Worm (Caenorhabditis elegans) whole organism, L2 larva: ENCODE measurements around the gene M05D6.3.
A peak's percentile ranks its signal among the peaks of the same experiment; 100 is the strongest.

Experiments
- F13H6.1 ChIP-seq: sonication (generic microtip); optimal IDR thresholded peaks from 2 replicates; lab custom pipeline; 2016; ENCODE audit warnings: missing genetic modification characterization, missing compliant biosample characterization
- R02D3.7 ChIP-seq: fragments of 150-350 bp; optimal IDR thresholded peaks from 2 replicates; lab custom pipeline; 2014; ENCODE audit warnings: missing biosample characterization, missing genetic modification characterization
- ZK546.5 ChIP-seq: sonication (generic microtip); optimal IDR thresholded peaks from 2 replicates; lab custom pipeline; 2017; ENCODE audit warnings: missing biosample characterization, missing genetic modification characterization
- aly-2 ChIP-seq: fragments of 150-350 bp; optimal IDR thresholded peaks from 2 replicates; lab custom pipeline; 2014; ENCODE audit warnings: missing biosample characterization, missing genetic modification characterization
- blmp-1 ChIP-seq: sonication (generic microtip); optimal IDR thresholded peaks from 2 replicates; lab custom pipeline; 2017; ENCODE audit warnings: missing genetic modification characterization, mild to moderate bottlenecking, missing compliant biosample characterization, antibody characterized with exemption, moderate library complexity; ENCODE audit not compliant: insufficient read depth
- ceh-16 ChIP-seq: fragments of 150-350 bp; optimal IDR thresholded peaks from 2 replicates; lab custom pipeline; 2014; ENCODE audit warnings: missing biosample characterization, missing genetic modification characterization
- ceh-82 ChIP-seq: fragments of 150-350 bp; optimal IDR thresholded peaks from 2 replicates; lab custom pipeline; 2014; ENCODE audit warnings: missing biosample characterization, missing genetic modification characterization
- crh-2 ChIP-seq: sonication (generic microtip); optimal IDR thresholded peaks from 2 replicates; lab custom pipeline; 2017; ENCODE audit warnings: missing biosample characterization, missing genetic modification characterization
- egl-27 ChIP-seq: sonication (generic microtip); optimal IDR thresholded peaks from 3 replicates; lab custom pipeline; 2017; ENCODE audit warnings: missing biosample characterization, missing genetic modification reagents, missing genetic modification characterization
- elt-1 ChIP-seq: fragments of 150-350 bp; optimal IDR thresholded peaks from 2 replicates; lab custom pipeline; 2014; ENCODE audit warnings: missing biosample characterization, missing genetic modification characterization
- fos-1 ChIP-seq: fragments of 150-350 bp; optimal IDR thresholded peaks from 2 replicates; lab custom pipeline; 2014; ENCODE audit warnings: missing biosample characterization, missing genetic modification characterization
- gmeb-1 ChIP-seq: fragments of 150-350 bp; optimal IDR thresholded peaks from 2 replicates; lab custom pipeline; 2014; ENCODE audit warnings: missing biosample characterization, missing genetic modification characterization
- lin-13 ChIP-seq: fragments of 150-350 bp; optimal IDR thresholded peaks from 2 replicates; lab custom pipeline; 2014; ENCODE audit warnings: missing biosample characterization, missing genetic modification reagents, missing genetic modification characterization
- lsy-2 ChIP-seq, 2 experiments: fragments of 150-350 bp in 1 of 2; sonication (generic microtip) in 1 of 2; optimal IDR thresholded peaks; 2 replicates each; lab custom pipeline; 2014 to 2017; ENCODE audit warnings: missing biosample characterization in 2 of 2, missing genetic modification characterization in 2 of 2
- mab-5 ChIP-seq: fragments of 150-350 bp; optimal IDR thresholded peaks from 2 replicates; lab custom pipeline; 2014; ENCODE audit warnings: missing biosample characterization, missing genetic modification characterization
- mbf-1 ChIP-seq: sonication (generic microtip); optimal IDR thresholded peaks from 2 replicates; lab custom pipeline; 2017; ENCODE audit warnings: missing biosample characterization, missing genetic modification characterization
- mdl-1 ChIP-seq, 2 experiments: fragments of 150-350 bp in 1 of 2; sonication (generic microtip) in 1 of 2; optimal IDR thresholded peaks; 2 replicates each; lab custom pipeline; 2017; ENCODE audit warnings: missing biosample characterization in 2 of 2, missing genetic modification characterization in 2 of 2
- nhr-10 ChIP-seq: sonication (generic microtip); optimal IDR thresholded peaks from 2 replicates; lab custom pipeline; 2017; ENCODE audit warnings: missing biosample characterization, missing genetic modification characterization
- nhr-12 ChIP-seq: fragments of 150-350 bp; optimal IDR thresholded peaks from 2 replicates; lab custom pipeline; 2014; ENCODE audit warnings: missing biosample characterization, missing genetic modification characterization
- nhr-21 ChIP-seq: fragments of 150-350 bp; optimal IDR thresholded peaks from 2 replicates; lab custom pipeline; 2014; ENCODE audit warnings: missing biosample characterization, missing genetic modification characterization
- nhr-237 ChIP-seq: fragments of 150-350 bp; optimal IDR thresholded peaks from 2 replicates; lab custom pipeline; 2014; ENCODE audit warnings: missing biosample characterization, missing genetic modification characterization
- nhr-25 ChIP-seq: fragments of 150-350 bp; sonication (generic microtip); optimal IDR thresholded peaks from 3 replicates; lab custom pipeline; 2014; ENCODE audit warnings: missing biosample characterization, missing genetic modification characterization
- nhr-77 ChIP-seq: fragments of 150-350 bp; optimal IDR thresholded peaks from 2 replicates; lab custom pipeline; 2014; ENCODE audit warnings: missing biosample characterization, missing genetic modification characterization
- peb-1 ChIP-seq: fragments of 150-350 bp; optimal IDR thresholded peaks from 2 replicates; lab custom pipeline; 2014; ENCODE audit warnings: missing biosample characterization, missing genetic modification characterization
- sem-4 ChIP-seq: fragments of 150-350 bp; optimal IDR thresholded peaks from 2 replicates; lab custom pipeline; 2014; ENCODE audit warnings: missing biosample characterization, missing genetic modification reagents, missing genetic modification characterization
- skn-1 ChIP-seq: sonication (generic microtip); optimal IDR thresholded peaks from 2 replicates; lab custom pipeline; 2017; ENCODE audit warnings: missing biosample characterization, missing genetic modification characterization
- sma-3 ChIP-seq: sonication (generic microtip); optimal IDR thresholded peaks from 2 replicates; lab custom pipeline; 2016; ENCODE audit warnings: missing genetic modification reagents, missing genetic modification characterization, missing compliant biosample characterization
- sma-9 ChIP-seq, 2 experiments: fragments of 150-350 bp in 1 of 2; sonication (generic microtip) in 1 of 2; optimal IDR thresholded peaks; 2 replicates each; lab custom pipeline; 2014 to 2016; ENCODE audit warnings: missing genetic modification characterization in 2 of 2, mild to moderate bottlenecking in 1 of 2, missing biosample characterization in 1 of 2, missing compliant biosample characterization in 1 of 2, missing genetic modification reagents in 1 of 2, moderate library complexity in 1 of 2
- unc-39 ChIP-seq: fragments of 150-350 bp; optimal IDR thresholded peaks from 2 replicates; lab custom pipeline; 2014; ENCODE audit warnings: missing biosample characterization, missing genetic modification characterization
- unc-55 ChIP-seq: fragments of 150-350 bp; sonication (generic microtip); optimal IDR thresholded peaks from 3 replicates; lab custom pipeline; 2014; ENCODE audit warnings: missing biosample characterization, missing genetic modification reagents, missing genetic modification characterization
- unc-62 ChIP-seq: fragments of 150-350 bp; optimal IDR thresholded peaks from 2 replicates; lab custom pipeline; 2014; ENCODE audit warnings: missing biosample characterization, missing genetic modification reagents, missing genetic modification characterization
- zag-1 ChIP-seq: fragments of 150-350 bp; optimal IDR thresholded peaks from 2 replicates; lab custom pipeline; 2014; ENCODE audit warnings: missing biosample characterization, missing genetic modification characterization
- ztf-11 ChIP-seq: sonication (generic microtip); optimal IDR thresholded peaks from 2 replicates; lab custom pipeline; 2017; ENCODE audit warnings: missing biosample characterization, missing genetic modification characterization
- ztf-4 ChIP-seq: fragments of 150-350 bp; optimal IDR thresholded peaks from 2 replicates; lab custom pipeline; 2014; ENCODE audit warnings: missing biosample characterization, missing genetic modification characterization

Gene M05D6.3

DNA sequence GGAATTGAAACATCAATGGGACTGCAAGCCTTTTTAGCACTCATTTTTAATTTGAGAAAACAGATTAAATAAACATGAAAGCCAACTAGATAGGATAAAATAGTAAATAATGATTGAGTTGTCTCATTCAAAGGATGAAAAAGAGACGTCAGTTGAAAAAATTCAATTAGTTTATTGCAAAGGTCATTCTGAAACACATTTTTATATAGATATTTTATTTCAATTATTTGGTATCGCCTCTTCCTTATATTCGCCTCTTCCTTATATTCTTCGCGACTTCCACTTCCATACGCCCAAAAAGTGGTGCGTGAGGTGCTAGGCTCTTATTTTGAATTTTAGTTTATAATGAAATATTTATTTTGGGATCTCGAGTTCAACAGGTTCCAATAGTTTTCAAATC is 40.6 kb upstream of the M05D6.3 start, which contains the start of gene acp-4:
TSS of gene acp-4 (minus strand) at position 101 of the 400 bp plus-strand sequence.
- TF ChIP-seq unc-55 (GFP tag; lab: Kevin White, UChicago) = no peak
- TF ChIP-seq blmp-1 (tag; lab: Kevin White, UChicago) = no peak
- TF ChIP-seq sem-4 = no peak
- no peak for TF ChIP-seq nhr-10 (tag; lab: Kevin White, UChicago)
- TF ChIP-seq lsy-2 (tag; optimal IDR thresholded peaks at IDR 0.05; lab: Kevin White, UChicago) = no peak
- no peak for TF ChIP-seq nhr-25 (tag; lab: Kevin White, UChicago)
- TF ChIP-seq lin-13 = no peak
- no peak for TF ChIP-seq gmeb-1
- TF ChIP-seq peb-1 = no peak
- TF ChIP-seq F13H6.1 (tag; lab: Kevin White, UChicago) = no peak
- no peak for TF ChIP-seq nhr-77 (tag; lab: Kevin White, UChicago)
- no peak for TF ChIP-seq ceh-82 (tag; lab: Kevin White, UChicago)
- no peak for TF ChIP-seq zag-1 (tag; lab: Kevin White, UChicago)
- no peak for TF ChIP-seq elt-1 (tag; lab: Kevin White, UChicago)
- no peak for TF ChIP-seq ztf-11 (tag; lab: Kevin White, UChicago)
- TF ChIP-seq sma-9 (GFP tag; optimal IDR thresholded peaks at IDR 0.05; lab: Kevin White, UChicago) = no peak
- no peak for TF ChIP-seq sma-9 (tag; optimal IDR thresholded peaks at IDR 0.05; lab: Kevin White, UChicago)
- no peak for TF ChIP-seq mbf-1
- no peak for TF ChIP-seq mab-5 (tag; lab: Kevin White, UChicago)
- no peak for TF ChIP-seq mdl-1 (tag; optimal IDR thresholded peaks at IDR 0.05; lab: Kevin White, UChicago)
- TF ChIP-seq R02D3.7 (tag; lab: Kevin White, UChicago) = no peak

DNA sequence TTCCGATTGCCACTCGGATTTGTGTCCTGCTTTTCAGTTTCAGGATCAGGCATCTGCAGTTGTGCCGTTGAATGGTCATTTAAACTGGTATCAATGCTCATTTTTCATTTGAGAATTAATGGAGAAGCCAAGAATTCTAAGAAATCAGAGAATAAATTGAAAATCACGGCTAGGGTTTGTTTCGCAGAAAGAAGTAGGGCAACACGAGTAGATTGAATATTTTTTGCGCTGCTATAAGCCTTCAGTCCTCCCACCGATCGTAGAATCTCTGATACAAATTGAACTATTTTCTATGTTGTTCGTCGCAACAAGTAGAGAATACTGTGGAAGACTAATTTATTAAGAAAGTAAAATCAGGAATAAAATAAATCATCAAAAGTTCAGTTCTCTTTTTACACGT is 38.5 kb upstream of the M05D6.3 start, which contains the start of gene acp-3:
TSS of gene acp-3 (minus strand) at position 101 of the 400 bp plus-strand sequence.
- no peak for TF ChIP-seq ZK546.5
- TF ChIP-seq ceh-16 (tag; lab: Kevin White, UChicago) = no peak
- TF ChIP-seq nhr-77 (tag; lab: Kevin White, UChicago) = no peak
- TF ChIP-seq fos-1 = no peak
- TF ChIP-seq aly-2 (tag; lab: Kevin White, UChicago) = no peak
- no peak for TF ChIP-seq sem-4
- no peak for TF ChIP-seq elt-1 (tag; lab: Kevin White, UChicago)
- TF ChIP-seq skn-1 (tag; lab: Kevin White, UChicago) = no peak
- TF ChIP-seq ztf-11 (tag; lab: Kevin White, UChicago) = no peak
- TF ChIP-seq lsy-2 (tag; optimal IDR thresholded peaks at IDR 0.05; lab: Kevin White, UChicago) = no peak
- no peak for TF ChIP-seq R02D3.7 (tag; lab: Kevin White, UChicago)
- TF ChIP-seq unc-39 (tag; lab: Kevin White, UChicago) = no peak
- TF ChIP-seq unc-62 (GFP tag; lab: Kevin White, UChicago) = no peak
- TF ChIP-seq lin-13 = no peak
- TF ChIP-seq zag-1 (tag; lab: Kevin White, UChicago) = no peak
- no peak for TF ChIP-seq sma-3 (GFP tag; lab: Kevin White, UChicago)
- no peak for TF ChIP-seq nhr-10 (tag; lab: Kevin White, UChicago)
- TF ChIP-seq, all 48 proteins: peak for 0

DNA sequence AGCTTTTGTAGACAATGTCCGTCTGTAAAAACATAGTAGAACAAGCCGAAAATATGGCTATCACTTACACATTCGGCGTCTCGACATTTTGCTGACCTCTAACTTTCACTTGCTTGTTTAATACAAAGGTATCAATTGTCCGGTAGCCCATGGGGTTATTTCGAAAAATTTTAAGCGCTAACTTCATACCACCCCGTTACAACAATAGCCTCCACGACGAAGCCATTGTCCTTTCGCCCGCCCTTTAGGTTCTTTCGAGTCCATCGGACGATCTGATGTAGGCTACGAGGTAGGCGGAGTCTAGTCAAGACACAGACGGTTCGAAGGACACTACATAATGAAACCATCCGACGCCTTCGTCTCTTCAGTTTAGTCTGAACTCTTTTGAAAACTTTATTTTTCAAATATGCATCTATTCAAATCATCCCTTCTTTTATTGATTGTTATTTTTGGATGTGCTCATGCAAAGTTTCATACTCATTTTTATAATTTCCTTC is 36.7 kb upstream of the M05D6.3 start, which contains the start of gene lips-10:
TSS of gene lips-10 (plus strand) at position 378 of the 497 bp plus-strand sequence.
- TF ChIP-seq nhr-25 (tag; lab: Kevin White, UChicago) (peak; percentile 46), blmp-1 (tag; lab: Kevin White, UChicago) (peak; percentile 82), nhr-237 (tag; lab: Kevin White, UChicago) (no peak)

DNA sequence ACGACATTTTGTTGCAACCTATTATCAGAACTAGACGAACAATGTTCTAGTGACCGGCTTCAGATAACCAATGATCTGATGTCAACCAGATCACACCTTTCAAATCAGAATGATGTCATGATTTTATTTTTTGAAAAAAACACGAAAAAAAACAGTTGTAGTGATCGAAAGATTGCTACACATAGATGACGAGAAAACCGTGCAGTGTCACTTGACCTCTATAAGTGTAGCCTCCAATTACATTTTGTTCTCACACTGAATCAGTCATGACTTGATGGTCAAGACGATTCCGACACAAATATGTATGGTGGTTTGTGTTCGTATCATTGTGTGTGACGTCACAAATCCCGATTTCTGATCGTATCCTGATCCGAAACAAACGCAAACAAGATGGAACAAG is 35.5 kb upstream of the M05D6.3 start:
- TF ChIP-seq fos-1 (no peak), ZK546.5 (no peak), nhr-25 (tag; lab: Kevin White, UChicago) (peak; percentile 74), blmp-1 (tag; lab: Kevin White, UChicago) (peak; percentile 47), sma-9 (GFP tag; optimal IDR thresholded peaks at IDR 0.05; lab: Kevin White, UChicago) (peak; percentile 17), sma-9 (tag; optimal IDR thresholded peaks at IDR 0.05; lab: Kevin White, UChicago) (no peak), crh-2 (tag; lab: Kevin White, UChicago) (peak; percentile 7)
- TF ChIP-seq, all 48 proteins: peak for 4

DNA sequence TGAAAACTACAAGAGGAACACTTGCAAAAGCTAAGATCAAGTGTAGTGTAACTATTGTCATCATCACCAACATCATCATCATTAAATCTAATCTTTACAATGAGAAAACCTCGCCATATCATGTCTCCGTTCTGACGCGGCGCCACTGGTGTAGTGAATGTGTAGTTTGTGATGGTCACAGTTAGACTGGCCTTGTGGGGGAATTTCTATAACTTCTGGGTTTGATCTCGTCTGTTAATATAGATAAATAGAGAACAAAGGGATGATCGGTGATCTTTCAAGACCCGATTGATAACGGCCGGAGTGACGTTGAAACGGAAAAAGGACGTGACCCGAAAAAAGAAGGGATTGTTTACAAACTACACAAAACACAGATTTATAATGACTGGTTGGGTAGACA is 34.8 kb upstream of the M05D6.3 start:
- TF ChIP-seq ztf-4 (tag; lab: Kevin White, UChicago) (no peak), crh-2 (tag; lab: Kevin White, UChicago) (no peak), blmp-1 (tag; lab: Kevin White, UChicago) (peak; percentile 50), fos-1 (peak; percentile 54), mdl-1 (tag; optimal IDR thresholded peaks at IDR 0.05; lab: Kevin White, UChicago) (peak; percentile 5 to 20), unc-39 (tag; lab: Kevin White, UChicago) (no peak), gmeb-1 (no peak), sma-3 (GFP tag; lab: Kevin White, UChicago) (peak; percentile 85), F13H6.1 (tag; lab: Kevin White, UChicago) (peak; percentile 54), nhr-21 (tag; lab: Kevin White, UChicago) (peak; percentile 86), nhr-25 (tag; lab: Kevin White, UChicago) (peak; percentile 66), lsy-2 (tag; optimal IDR thresholded peaks at IDR 0.05; lab: Kevin White, UChicago) (peak in 1 of 2 experiments; percentile 37), sma-9 (GFP tag; optimal IDR thresholded peaks at IDR 0.05; lab: Kevin White, UChicago) (peak; percentile 90), sma-9 (tag; optimal IDR thresholded peaks at IDR 0.05; lab: Kevin White, UChicago) (no peak), nhr-12 (tag; lab: Kevin White, UChicago) (no peak), egl-27 (tag; lab: Kevin White, UChicago) (peak; percentile 40)
